Fruit fly (Drosophila melanogaster): ENCODE results near the gene Vsx2.

dm6 chrX:5487381-5487780, 72.6 kb downstream of the Vsx2 start:
- TF ChIP-seq psq (optimal IDR thresholded peaks at IDR 0.05) (no peak), insv (optimal IDR thresholded peaks at IDR 0.05) (no peak), h (optimal IDR thresholded peaks at IDR 0.05) (no peak)
